Fruit fly (Drosophila melanogaster): ENCODE data around the gene Nha1.

The Nha1 gene

DNA sequence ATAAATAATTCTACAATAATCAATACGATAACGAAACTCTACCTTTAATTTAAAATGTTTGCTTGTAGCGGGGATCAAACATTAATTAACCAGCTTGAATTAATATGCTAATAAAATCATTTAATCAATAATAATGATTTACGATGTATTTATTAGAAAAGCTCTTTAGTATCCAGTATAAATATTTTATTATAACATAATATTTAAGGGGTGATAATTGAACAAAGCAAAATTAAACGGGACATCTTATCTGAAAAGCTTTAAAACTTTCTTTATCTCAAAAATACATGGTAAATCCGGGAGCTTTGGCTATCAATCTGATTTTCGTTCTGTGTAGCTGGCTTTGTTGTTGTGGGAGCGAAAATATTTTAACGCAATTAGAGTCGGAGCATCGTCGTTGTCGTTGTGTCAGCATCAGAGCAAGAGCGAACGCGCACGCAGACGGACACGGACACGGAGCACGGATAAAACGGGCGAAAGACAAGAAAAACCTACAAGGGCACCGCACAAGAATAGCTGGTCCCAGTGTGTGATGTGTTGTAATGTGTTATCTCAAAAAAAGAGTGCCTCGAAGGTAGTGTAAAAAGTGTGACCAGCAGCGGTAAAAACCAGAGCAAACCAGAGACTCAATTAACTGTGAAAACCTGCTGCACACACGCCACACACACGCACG, 4.5 kb upstream of the Nha1 start, which contains the start of gene Nlg2 (continued):
- peak; percentile 62 for TF ChIP-seq CG17385 (GFP tag; optimal IDR thresholded peaks at IDR 0.05)
- TF ChIP-seq CG3847 (GFP tag; IDR thresholded peaks at IDR 0.05) = 0 out of 2 replicates have a peak, but pooled peaks have one; percentile 24
- 0 out of 4 replicates have a peak, but pooled peaks have one; percentile 17 for TF ChIP-seq chinmo (GFP tag; IDR thresholded peaks at IDR 0.05; ENCODE audit: partially characterized antibody)
- peak; percentile 56 for TF ChIP-seq CG15011 (GFP tag; optimal IDR thresholded peaks at IDR 0.05)
- no peak for TF ChIP-seq CG8089 (GFP tag; optimal IDR thresholded peaks at IDR 0.05)
- no peak for TF ChIP-seq CG17612 (GFP tag; IDR thresholded peaks at IDR 0.05)
- 0 out of 3 replicates have a peak, but pooled peaks have one; percentile 42 for TF ChIP-seq Dbx (GFP tag; IDR thresholded peaks at IDR 0.05)
- peak in 1 of 2 experiments; percentile 70 for TF ChIP-seq Eip74EF (GFP tag; optimal IDR thresholded peaks at IDR 0.05)
- TF ChIP-seq CG14667 (GFP tag; IDR thresholded peaks at IDR 0.05) = no peak
- TF ChIP-seq CG13894 (tag; optimal IDR thresholded peaks at IDR 0.05) = peak; percentile 38
- TF ChIP-seq CG2120 (GFP tag; optimal IDR thresholded peaks at IDR 0.05) = peak; percentile 32
- TF ChIP-seq dmrt99B (tag; optimal IDR thresholded peaks at IDR 0.05) = peak; percentile 82
- TF ChIP-seq Lim3 (GFP tag; IDR thresholded peaks at IDR 0.05) = no peak
- no peak for TF ChIP-seq Hsf (GFP tag; optimal IDR thresholded peaks at IDR 0.05)
- peak; percentile 4 for TF ChIP-seq CG4820 (GFP tag; optimal IDR thresholded peaks at IDR 0.05)
- no peak for TF ChIP-seq rib (GFP tag; IDR thresholded peaks at IDR 0.05)
- peak; percentile 2 for TF ChIP-seq trem (tag; optimal IDR thresholded peaks at IDR 0.05)
- TF ChIP-seq tap (tag; optimal IDR thresholded peaks at IDR 0.05) = peak; percentile 52
- TF ChIP-seq tup (GFP tag; optimal IDR thresholded peaks at IDR 0.05) = no peak
- TF ChIP-seq fd3F (GFP tag; optimal IDR thresholded peaks at IDR 0.05) = peak; percentile 37
- peak; percentile 80 for TF ChIP-seq CG31441 (GFP tag; IDR thresholded peaks at IDR 0.05)
- no peak for TF ChIP-seq CG14441 (GFP tag; IDR thresholded peaks at IDR 0.05)
- peak; percentile 34 for TF ChIP-seq CG1529 (GFP tag; optimal IDR thresholded peaks at IDR 0.05)
- TF ChIP-seq Side (GFP tag; optimal IDR thresholded peaks at IDR 0.05) = no peak
- peak; percentile 52 for TF ChIP-seq NfI (GFP tag; optimal IDR thresholded peaks at IDR 0.05)
- peak; percentile 37 for TF ChIP-seq tin (GFP tag; optimal IDR thresholded peaks at IDR 0.05)
- TF ChIP-seq bcd (GFP tag; optimal IDR thresholded peaks at IDR 0.05) = peak; percentile 62
- TF ChIP-seq B-H1 (GFP tag; IDR thresholded peaks at IDR 0.05) = no peak
- TF ChIP-seq CG17361 (GFP tag; IDR thresholded peaks at IDR 0.05) = peak; percentile 87; the same call in 2 of the 3 replicates
- TF ChIP-seq caup (GFP tag; optimal IDR thresholded peaks at IDR 0.05; ENCODE audit: severe bottlenecking) = peak; percentile 67
- TF ChIP-seq CG17829 (tag; optimal IDR thresholded peaks at IDR 0.05) = peak; percentile 43
- no peak for TF ChIP-seq D (optimal IDR thresholded peaks at IDR 0.05)
- TF ChIP-seq D (GFP tag; optimal IDR thresholded peaks at IDR 0.05) = peak; percentile 47
- 0 out of 3 replicates have a peak, but pooled peaks have one; percentile 23 for TF ChIP-seq Doc3 (GFP tag; IDR thresholded peaks at IDR 0.05; ENCODE audit: partially characterized antibody)
- peak; percentile 69 for TF ChIP-seq CG8924 (tag; optimal IDR thresholded peaks at IDR 0.05)
- TF ChIP-seq Nf-YA (GFP tag; IDR thresholded peaks at IDR 0.05) = no peak
- no peak for TF ChIP-seq zfh1 (GFP tag; IDR thresholded peaks at IDR 0.05)
- TF ChIP-seq ab (GFP tag; optimal IDR thresholded peaks at IDR 0.05) = no peak
- peak; percentile 80 for TF ChIP-seq Sox100B (GFP tag; optimal IDR thresholded peaks at IDR 0.05)
- TF ChIP-seq CG3281 (GFP tag; optimal IDR thresholded peaks at IDR 0.05) = peak; percentile 80
- TF ChIP-seq Ptx1 (GFP tag; IDR thresholded peaks at IDR 0.05) = peak; percentile 60
- TF ChIP-seq CG9727 (GFP tag; optimal IDR thresholded peaks at IDR 0.05) = peak; percentile 75
- TF ChIP-seq CG10267 (tag; optimal IDR thresholded peaks at IDR 0.05) = peak; percentile 42
- no peak for TF ChIP-seq Mad (GFP tag; optimal IDR thresholded peaks at IDR 0.05)
- peak; percentile 63 for TF ChIP-seq CG6765 (GFP tag; optimal IDR thresholded peaks at IDR 0.05)
- no peak for TF ChIP-seq CG6272 (GFP tag; IDR thresholded peaks at IDR 0.05)
- TF ChIP-seq Atf6 (GFP tag; IDR thresholded peaks at IDR 0.05) = 0 out of 2 replicates have a peak, but pooled peaks have one; percentile 15
- TF ChIP-seq CG9437 (GFP tag; optimal IDR thresholded peaks at IDR 0.05) = peak; percentile 75
- peak; percentile 25 for TF ChIP-seq unpg (GFP tag; optimal IDR thresholded peaks at IDR 0.05)
- TF ChIP-seq HmgZ (tag; optimal IDR thresholded peaks at IDR 0.05) = peak; percentile 1
